Worm (Caenorhabditis elegans) whole organism, L1 larva: ENCODE data around the gene srxa-1.

Experiments
- Y116A8C.19 ChIP-seq: sonication (generic microtip); optimal IDR thresholded peaks from 2 replicates; lab custom pipeline; 2016; ENCODE audit warnings: missing compliant biosample characterization, missing genetic modification characterization, borderline replicate concordance
- ceh-82 ChIP-seq, 3 experiments: fragments of 150-350 bp in 1 of 3; sonication (generic microtip) in 2 of 3; optimal IDR thresholded peaks; 2 replicates each; lab custom pipeline; 2014 to 2017; ENCODE audit warnings: missing biosample characterization in 3 of 3, missing genetic modification characterization in 3 of 3
- elt-2 ChIP-seq: sonication (generic microtip); optimal IDR thresholded peaks from 2 replicates; lab custom pipeline; 2016; ENCODE audit warnings: missing genetic modification characterization, mild to moderate bottlenecking, inconsistent platforms, missing compliant biosample characterization, missing genetic modification reagents
- mdl-1 ChIP-seq, 2 experiments: fragments of 150-350 bp; optimal IDR thresholded peaks; 2 replicates each; lab custom pipeline; 2014 to 2017; ENCODE audit warnings: missing biosample characterization in 2 of 2, missing genetic modification characterization in 2 of 2, inconsistent platforms in 1 of 2
- nhr-12 ChIP-seq: sonication (generic microtip); optimal IDR thresholded peaks from 2 replicates; lab custom pipeline; 2017; ENCODE audit warnings: missing biosample characterization, missing genetic modification characterization
- nhr-76 ChIP-seq: sonication (generic microtip); optimal IDR thresholded peaks from 2 replicates; lab custom pipeline; 2017; ENCODE audit warnings: missing biosample characterization, missing genetic modification characterization
- skn-1 ChIP-seq: fragments of 150-350 bp; optimal IDR thresholded peaks from 2 replicates; lab custom pipeline; 2014; ENCODE audit warnings: missing biosample characterization, missing genetic modification characterization
- unc-130 ChIP-seq: fragments of 150-350 bp; optimal IDR thresholded peaks from 2 replicates; lab custom pipeline; 2017; ENCODE audit warnings: missing biosample characterization, missing genetic modification characterization, inconsistent platforms
- xbp-1 ChIP-seq: sonication (generic microtip); optimal IDR thresholded peaks from 2 replicates; lab custom pipeline; 2016; ENCODE audit warnings: missing genetic modification characterization, missing compliant biosample characterization
- ztf-11 ChIP-seq, 2 experiments: sonication (generic microtip); optimal IDR thresholded peaks; 2 replicates each; lab custom pipeline; 2016 to 2017; ENCODE audit warnings: missing genetic modification characterization in 2 of 2, missing biosample characterization in 1 of 2, missing compliant biosample characterization in 1 of 2

ce11 chrV:20780400-20780799 lies 48.5 kb downstream of the srxa-1 start, which contains the start of gene hif-1:
- TF ChIP-seq ceh-82 (tag; optimal IDR thresholded peaks at IDR 0.05; lab: Kevin White, UChicago) (no peak), xbp-1 (no peak), Y116A8C.19 (tag; lab: Kevin White, UChicago) (no peak), skn-1 (tag; lab: Kevin White, UChicago) (no peak), unc-130 (tag; lab: Kevin White, UChicago) (no peak), nhr-12 (no peak), ztf-11 (tag; optimal IDR thresholded peaks at IDR 0.05; lab: Kevin White, UChicago) (no peak), mdl-1 (tag; optimal IDR thresholded peaks at IDR 0.05; lab: Kevin White, UChicago) (no peak), nhr-76 (tag; lab: Kevin White, UChicago) (no peak), elt-2 (tag; lab: Kevin White, UChicago) (no peak)
